Worm (Caenorhabditis elegans) whole organism, early embryonic: Measurements from ENCODE around the gene Y75B8A.7.

Source experiments
- F13C5.2 ChIP-seq: sonication (generic microtip); optimal IDR thresholded peaks from 2 replicates; lab custom pipeline; 2017; ENCODE audit warnings: mild to moderate bottlenecking, missing genetic modification characterization, inconsistent platforms, missing compliant biosample characterization
- ama-1 ChIP-seq: fragments of 150-350 bp; optimal IDR thresholded peaks from 2 replicates; lab custom pipeline; 2014
- hmg-4 ChIP-seq: fragments of 200-800 bp; sonication (Bioruptor generic); optimal IDR thresholded peaks from 2 replicates; lab custom pipeline; 2018; ENCODE audit warnings: mild to moderate bottlenecking, missing genetic modification characterization, missing compliant biosample characterization
- tbx-11 ChIP-seq: fragments of 200-800 bp; sonication (Bioruptor generic); IDR thresholded peaks from 2 replicates; pipeline ENCODE4 v1.3.6; 2022; ENCODE audit warnings: missing genetic modification characterization, missing compliant biosample characterization

ce11 chrIII:12195991-12196390 is 43.3 kb downstream of the Y75B8A.7 start:
- TF ChIP-seq F13C5.2 (tag; lab: Kevin White, UChicago) (no peak), ama-1 (lab: Kevin White, UChicago) (no peak), tbx-11 (GFP tag; lab: Robert Waterston, UW) (no peak), hmg-4 (GFP tag; lab: Kevin White, UChicago) (no peak)
